Fruit fly (Drosophila melanogaster) whole organism, pupa: ENCODE data around the gene unc-13.

Experiments
- CG10348 ChIP-seq: fragments of 200-800 bp; sonication (Bioruptor generic); IDR thresholded peaks from 2 replicates; pipeline ENCODE4 v1.3.6; 2022; ENCODE audit warnings: missing biosample characterization, missing genetic modification characterization
- CG12605 ChIP-seq: fragments of 200-800 bp; sonication (Bioruptor generic); IDR thresholded peaks from 2 replicates; pipeline ENCODE4 v1.3.6; 2022; ENCODE audit warnings: missing biosample characterization, missing genetic modification characterization
- CG13204 ChIP-seq: fragments of 200-800 bp; sonication (Bioruptor generic); optimal IDR thresholded peaks from 2 replicates; lab custom pipeline; 2018; ENCODE audit warnings: missing biosample characterization, mild to moderate bottlenecking, missing genetic modification characterization, moderate library complexity
- CG14655 ChIP-seq: fragments of 200-800 bp; sonication (Bioruptor generic); optimal IDR thresholded peaks from 3 replicates; lab custom pipeline; 2017; ENCODE audit warnings: mild to moderate bottlenecking, missing biosample characterization, missing genetic modification reagents, missing genetic modification characterization
- CG15710 ChIP-seq: fragments of 200-800 bp; sonication (Bioruptor generic); optimal IDR thresholded peaks from 2 replicates; lab custom pipeline; 2018; ENCODE audit warnings: missing biosample characterization, mild to moderate bottlenecking, missing genetic modification characterization, moderate library complexity
- CG17806 ChIP-seq: fragments of 200-800 bp; sonication (Bioruptor generic); optimal IDR thresholded peaks from 2 replicates; lab custom pipeline; 2018; ENCODE audit warnings: missing biosample characterization, mild to moderate bottlenecking, missing genetic modification characterization, moderate library complexity
- CG32121 ChIP-seq: fragments of 200-800 bp; sonication (Bioruptor generic); IDR thresholded peaks from 2 replicates; pipeline ENCODE4 v1.3.6; 2022; ENCODE audit warnings: missing biosample characterization, missing genetic modification characterization
- CG34367 ChIP-seq: fragments of 200-800 bp; sonication (Bioruptor generic); optimal IDR thresholded peaks from 2 replicates; lab custom pipeline; 2018; ENCODE audit warnings: missing biosample characterization, mild to moderate bottlenecking, missing genetic modification characterization
- CG4496 ChIP-seq: fragments of 200-800 bp; sonication (Bioruptor generic); IDR thresholded peaks from 3 replicates; pipeline ENCODE4 v1.3.6; 2022; ENCODE audit warnings: missing biosample characterization, missing genetic modification characterization
- CG8159 ChIP-seq: fragments of 200-800 bp; sonication (Bioruptor generic); optimal IDR thresholded peaks from 3 replicates; lab custom pipeline; 2018; ENCODE audit warnings: missing biosample characterization, mild to moderate bottlenecking, missing genetic modification characterization, moderate library complexity
- CG8301 ChIP-seq: fragments of 200-800 bp; sonication (Bioruptor generic); optimal IDR thresholded peaks from 2 replicates; lab custom pipeline; 2018; ENCODE audit warnings: missing biosample characterization, mild to moderate bottlenecking, missing genetic modification characterization
- CG9948 ChIP-seq: fragments of 200-800 bp; sonication (Bioruptor generic); optimal IDR thresholded peaks from 2 replicates; lab custom pipeline; 2018; ENCODE audit warnings: missing biosample characterization, mild to moderate bottlenecking, missing genetic modification characterization, moderate library complexity
- D1 ChIP-seq: fragments of 200-800 bp; sonication (Bioruptor generic); optimal IDR thresholded peaks from 2 replicates; lab custom pipeline; 2018; ENCODE audit warnings: missing biosample characterization, mild to moderate bottlenecking, missing genetic modification characterization, moderate library complexity
- EcR ChIP-seq: fragments of 200-800 bp; sonication (Bioruptor generic); optimal IDR thresholded peaks from 3 replicates; lab custom pipeline; 2019; ENCODE audit warnings: missing biosample characterization, missing genetic modification characterization, mild to moderate bottlenecking, moderate library complexity, missing genetic modification reagents
- Ets98B ChIP-seq: fragments of 200-800 bp; sonication (Bioruptor generic); IDR thresholded peaks from 2 replicates; pipeline ENCODE4 v1.3.6; 2022; ENCODE audit warnings: missing biosample characterization, missing genetic modification characterization
- Pif1A ChIP-seq: fragments of 200-800 bp; sonication (Bioruptor generic); optimal IDR thresholded peaks from 3 replicates; lab custom pipeline; 2016; ENCODE audit warnings: missing biosample characterization, missing genetic modification characterization
- Pif1B ChIP-seq: fragments of 200-800 bp; sonication (Bioruptor generic); optimal IDR thresholded peaks from 3 replicates; lab custom pipeline; 2016; ENCODE audit warnings: missing biosample characterization, missing genetic modification characterization
- Snoo ChIP-seq: fragments of 200-800 bp; sonication (Bioruptor generic); optimal IDR thresholded peaks from 3 replicates; lab custom pipeline; 2017; ENCODE audit warnings: missing biosample characterization, mild to moderate bottlenecking, missing genetic modification characterization, inconsistent platforms
- fd96Ca ChIP-seq: fragments of 200-800 bp; sonication (Bioruptor generic); IDR thresholded peaks from 3 replicates; pipeline ENCODE4 v1.3.6; 2022; ENCODE audit warnings: missing biosample characterization, missing genetic modification characterization
- gl ChIP-seq: fragments of 200-800 bp; sonication (Bioruptor generic); optimal IDR thresholded peaks from 2 replicates; lab custom pipeline; 2018; ENCODE audit warnings: missing biosample characterization, mild to moderate bottlenecking, missing genetic modification characterization
- rn ChIP-seq: fragments of 200-800 bp; sonication (Bioruptor generic); IDR thresholded peaks from 2 replicates; pipeline ENCODE4 v1.3.6; 2022; ENCODE audit warnings: missing biosample characterization, missing genetic modification characterization

The unc-13 gene

DNA sequence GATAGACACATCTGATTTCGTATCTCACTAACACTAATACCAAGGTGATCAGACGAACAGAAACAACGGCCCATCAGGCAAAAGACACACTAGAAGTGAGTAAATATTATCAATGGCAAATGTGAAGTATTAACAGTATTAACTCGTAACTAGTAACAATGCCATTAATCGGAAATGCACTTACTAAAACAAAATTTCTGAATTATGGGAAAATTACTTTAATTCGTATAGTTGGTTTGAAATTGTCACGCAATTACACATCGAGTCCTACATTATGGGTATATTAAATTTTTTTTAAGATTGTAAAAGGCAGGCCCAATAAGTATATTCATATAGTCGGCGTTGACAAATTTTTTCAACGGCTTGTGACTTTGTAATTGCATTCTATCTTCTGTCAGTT is 10.5 kb upstream of the unc-13 start:
- no peak for TF ChIP-seq CG9948
- no peak for TF ChIP-seq CG15710
- TF ChIP-seq rn (GFP tag; lab: Robert Waterston, UW): no peak
- TF ChIP-seq CG34367: no peak
- TF ChIP-seq Snoo (tag; lab: Kevin White, UChicago): no peak

DNA sequence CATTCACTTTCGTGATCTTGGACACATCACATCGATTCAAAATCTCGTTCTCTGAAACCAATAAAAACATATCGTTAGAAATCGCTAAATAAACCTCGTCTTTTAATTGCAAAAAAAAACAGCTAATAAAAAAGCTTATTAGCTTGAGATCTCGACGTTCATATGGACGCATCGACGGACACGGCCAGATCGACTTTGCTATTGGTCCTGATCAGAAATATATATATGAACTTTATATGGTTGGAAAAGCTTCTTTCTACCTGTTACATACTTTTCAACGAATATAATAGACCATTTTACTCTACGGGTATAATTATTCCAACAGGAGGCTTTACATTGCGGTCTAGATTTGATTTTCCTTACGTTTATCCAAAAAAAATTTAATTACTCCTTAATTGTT is 3.0 kb downstream of the unc-13 start:
- no peak for TF ChIP-seq rn (GFP tag; lab: Robert Waterston, UW)
- no peak for TF ChIP-seq CG32121 (GFP tag; lab: Robert Waterston, UW)
- TF ChIP-seq CG8159 (tag; lab: Kevin White, UChicago): no peak
- no peak for TF ChIP-seq EcR (GFP tag; lab: Kevin White, UChicago)
- TF ChIP-seq CG34367: no peak
- no peak for TF ChIP-seq gl (tag; lab: Kevin White, UChicago)
- no peak for TF ChIP-seq CG8301
- no peak for TF ChIP-seq CG17806 (tag; lab: Kevin White, UChicago)
- no peak for TF ChIP-seq CG15710
- no peak for TF ChIP-seq CG10348 (GFP tag; lab: Robert Waterston, UW)
- no peak for TF ChIP-seq CG4496 (GFP tag; lab: Robert Waterston, UW)
- no peak for TF ChIP-seq CG13204

- no peak for TF ChIP-seq gl (tag; lab: Kevin White, UChicago)
- TF ChIP-seq D1 (tag; lab: Kevin White, UChicago): peak; percentile 22
Measured at dm6 chr4:904667-905066, 7.5 kb downstream of the unc-13 start.

dm6 chr4:896134-896533 is 16.0 kb downstream of the unc-13 start:
- TF ChIP-seq CG12605 (GFP tag; lab: Robert Waterston, UW): no peak
- no peak for TF ChIP-seq EcR (GFP tag; lab: Kevin White, UChicago)

dm6 chr4:879061-879708 is 32.9 kb downstream of the unc-13 start:
- TF ChIP-seq CG14655 (GFP tag; lab: Kevin White, UChicago) (no peak), CG34367 (no peak)
- TF ChIP-seq, all 21 proteins: peak for 0

DNA sequence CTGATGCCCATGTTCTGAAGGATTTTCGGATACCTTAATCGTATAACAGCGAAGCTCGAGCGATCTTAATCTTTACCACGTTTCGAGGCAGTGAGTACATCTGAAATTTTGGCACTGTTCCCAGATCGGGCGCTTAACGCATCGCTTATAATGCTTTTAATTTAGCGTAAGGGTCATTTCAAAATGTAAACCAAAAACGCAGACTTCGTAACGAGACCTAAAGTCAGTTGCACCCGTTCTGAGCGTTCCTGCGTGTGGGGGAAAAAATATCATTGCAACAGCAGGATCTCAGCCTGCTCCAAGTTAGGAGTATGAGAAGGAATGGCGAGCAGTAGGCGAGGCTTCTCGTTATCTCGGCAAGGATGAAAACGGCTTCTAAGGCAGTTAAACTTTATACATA is 44.2 kb downstream of the unc-13 start:
- TF ChIP-seq fd96Ca (GFP tag; lab: Robert Waterston, UW): no peak
- no peak for TF ChIP-seq CG4496 (GFP tag; lab: Robert Waterston, UW)
- TF ChIP-seq CG9948: no peak
- no peak for TF ChIP-seq Ets98B (GFP tag; lab: Robert Waterston, UW)
- TF ChIP-seq rn (GFP tag; lab: Robert Waterston, UW): no peak
- no peak for TF ChIP-seq CG17806 (tag; lab: Kevin White, UChicago)
- TF ChIP-seq CG8301: no peak
- TF ChIP-seq CG14655 (GFP tag; lab: Kevin White, UChicago): no peak
- no peak for TF ChIP-seq CG13204
- TF ChIP-seq CG34367: no peak
- no peak for TF ChIP-seq CG12605 (GFP tag; lab: Robert Waterston, UW)
- no peak for TF ChIP-seq D1 (tag; lab: Kevin White, UChicago)
- no peak for TF ChIP-seq CG8159 (tag; lab: Kevin White, UChicago)
- TF ChIP-seq gl (tag; lab: Kevin White, UChicago): no peak
- TF ChIP-seq Snoo (tag; lab: Kevin White, UChicago): no peak
- no peak for TF ChIP-seq CG32121 (GFP tag; lab: Robert Waterston, UW)
- TF ChIP-seq CG10348 (GFP tag; lab: Robert Waterston, UW): no peak
- no peak for TF ChIP-seq Pif1B (GFP tag; lab: Kevin White, UChicago)
- no peak for TF ChIP-seq CG15710
- no peak for TF ChIP-seq Pif1A (GFP tag; lab: Kevin White, UChicago)

DNA sequence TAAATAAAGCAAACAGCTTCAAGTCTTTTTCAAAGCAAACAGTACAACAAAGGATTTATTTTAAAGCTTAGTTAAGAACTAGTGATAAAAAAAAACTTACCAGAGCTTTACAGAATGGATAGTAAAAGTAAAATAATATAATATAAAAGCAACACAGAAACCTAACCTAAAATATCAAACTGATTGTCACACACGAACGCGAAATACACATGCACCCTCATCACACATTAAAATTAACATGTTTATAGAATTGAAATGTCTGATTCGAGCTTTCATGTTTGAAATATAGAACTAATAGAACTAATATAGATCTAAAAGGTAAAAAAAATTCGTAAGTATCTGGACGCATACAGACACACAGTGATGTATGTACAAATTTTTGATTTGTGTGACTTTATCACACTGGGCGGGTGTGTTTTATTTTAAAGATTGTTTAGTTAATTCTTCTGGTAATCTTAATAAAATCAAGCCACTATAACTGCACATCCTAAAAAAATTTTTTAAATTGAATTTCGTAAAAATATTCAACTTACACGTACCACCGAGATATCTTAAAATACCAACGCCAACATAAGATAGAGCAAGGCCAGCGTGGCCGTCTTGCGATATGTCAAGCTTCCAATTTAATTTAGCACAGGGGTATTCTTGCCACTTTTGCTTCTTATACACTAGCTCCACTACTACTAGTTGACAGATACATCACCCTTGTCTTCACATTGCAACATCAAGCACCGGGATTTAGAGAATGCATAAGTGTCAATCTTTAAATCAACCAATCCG is 45.5 kb downstream of the unc-13 start, which contains the start of gene Gyf:
Gene Gyf, minus strand, starts transcription at position 589 of the 780 bp plus-strand sequence.
- no peak for TF ChIP-seq Pif1B (GFP tag; lab: Kevin White, UChicago)
- no peak for TF ChIP-seq CG9948
- peak; percentile 4 for TF ChIP-seq Snoo (tag; lab: Kevin White, UChicago)
- TF ChIP-seq, all 21 proteins: peak for 1
